Fruit fly (Drosophila melanogaster): ENCODE results near the gene CG31248.
A peak's percentile ranks its signal among the peaks of the same experiment; 100 is the strongest.

The CG31248 gene

dm6 chr3R:7139188-7140038 lies 10.3 kb downstream of the CG31248 start (continued):
- TF ChIP-seq nmo (GFP tag; optimal IDR thresholded peaks at IDR 0.05) (no peak), CG3995 (GFP tag; optimal IDR thresholded peaks at IDR 0.05) (no peak), CG9797 (GFP tag; optimal IDR thresholded peaks at IDR 0.05) (no peak), Antp (GFP tag; optimal IDR thresholded peaks at IDR 0.05) (no peak), Kr (GFP tag; optimal IDR thresholded peaks at IDR 0.05) (peak; percentile 60), CG17359 (tag; optimal IDR thresholded peaks at IDR 0.05) (no peak), pfk (GFP tag; optimal IDR thresholded peaks at IDR 0.05) (no peak), Nf-YC (tag; optimal IDR thresholded peaks at IDR 0.05) (peak; percentile 89), CG9727 (GFP tag; optimal IDR thresholded peaks at IDR 0.05) (no peak), Ets97D (GFP tag; optimal IDR thresholded peaks at IDR 0.05) (no peak), D (optimal IDR thresholded peaks at IDR 0.05) (no peak), D (GFP tag; optimal IDR thresholded peaks at IDR 0.05) (no peak), CG17802 (tag; optimal IDR thresholded peaks at IDR 0.05) (no peak), ERR (GFP tag; optimal IDR thresholded peaks at IDR 0.05) (no peak), CG7987 (GFP tag; optimal IDR thresholded peaks at IDR 0.05) (no peak), twi (tag; optimal IDR thresholded peaks at IDR 0.05) (peak; percentile 37), bcd (GFP tag; optimal IDR thresholded peaks at IDR 0.05) (no peak), sna (GFP tag; IDR thresholded peaks at IDR 0.05; ENCODE audit: partially characterized antibody) (no peak), CG7372 (GFP tag; IDR thresholded peaks at IDR 0.05) (no peak), nerfin-1 (tag; optimal IDR thresholded peaks at IDR 0.05) (peak; percentile 21), Opbp (GFP tag; IDR thresholded peaks at IDR 0.05; ENCODE audit: partially characterized antibody) (0 out of 3 replicates have a peak, but pooled peaks have one; percentile 22), CG8359 (GFP tag; optimal IDR thresholded peaks at IDR 0.05; ENCODE audit: borderline replicate concordance) (no peak), MESR4 (GFP tag; optimal IDR thresholded peaks at IDR 0.05) (no peak), CG32772 (GFP tag; IDR thresholded peaks at IDR 0.05) (no peak), bigmax (GFP tag; optimal IDR thresholded peaks at IDR 0.05) (no peak), Mes4 (GFP tag; optimal IDR thresholded peaks at IDR 0.05) (no peak), Fer1 (GFP tag; optimal IDR thresholded peaks at IDR 0.05) (peak; percentile 93), sens-2 (GFP tag; IDR thresholded peaks at IDR 0.05) (no peak), CG1647 (GFP tag; optimal IDR thresholded peaks at IDR 0.05) (no peak), grau (tag; optimal IDR thresholded peaks at IDR 0.05) (no peak), peb (GFP tag; IDR thresholded peaks at IDR 0.05) (no peak), TFAM (GFP tag; optimal IDR thresholded peaks at IDR 0.05) (no peak), unpg (GFP tag; optimal IDR thresholded peaks at IDR 0.05) (no peak), Side (GFP tag; optimal IDR thresholded peaks at IDR 0.05) (no peak), esg (GFP tag; conservative IDR thresholded peaks at IDR 0.05) (no peak), exex (tag; optimal IDR thresholded peaks at IDR 0.05) (no peak), E2f1 (GFP tag; IDR thresholded peaks at IDR 0.05) (no peak), Ssrp (tag; optimal IDR thresholded peaks at IDR 0.05) (no peak), CG16779 (GFP tag; IDR thresholded peaks at IDR 0.05) (no peak), Fer3 (tag; optimal IDR thresholded peaks at IDR 0.05) (no peak), crol (GFP tag; IDR thresholded peaks at IDR 0.05) (peak; percentile 86), vnd (GFP tag; IDR thresholded peaks at IDR 0.05; ENCODE audit: partially characterized antibody) (no peak), Bdp1 (GFP tag; optimal IDR thresholded peaks at IDR 0.05) (no peak), Eip74EF (GFP tag; optimal IDR thresholded peaks at IDR 0.05) (no peak), CG2199 (GFP tag; IDR thresholded peaks at IDR 0.05) (0 out of 3 replicates have a peak, but pooled peaks have one; percentile 38), Elba2 (GFP tag; optimal IDR thresholded peaks at IDR 0.05) (no peak), gcm (GFP tag; optimal IDR thresholded peaks at IDR 0.05) (peak; percentile 9), scrt (GFP tag; optimal IDR thresholded peaks at IDR 0.05) (no peak), CG4360 (GFP tag; IDR thresholded peaks at IDR 0.05) (peak; percentile 58)

Measured in whole organism, embryonic.